Worm (Caenorhabditis elegans) whole organism, L1 larva: Measurements from ENCODE around the gene F17C11.2.

Experiments
- Y116A8C.19 ChIP-seq: sonication (generic microtip); optimal IDR thresholded peaks from 2 replicates; lab custom pipeline; 2016; ENCODE audit warnings: missing compliant biosample characterization, missing genetic modification characterization, borderline replicate concordance
- aha-1 ChIP-seq: fragments of 150-350 bp; optimal IDR thresholded peaks from 2 replicates; lab custom pipeline; 2014; ENCODE audit warnings: missing biosample characterization, missing genetic modification characterization
- aly-2 ChIP-seq: fragments of 150-350 bp; optimal IDR thresholded peaks from 2 replicates; lab custom pipeline; 2014; ENCODE audit warnings: missing biosample characterization, missing genetic modification characterization
- blmp-1 ChIP-seq: fragments of 150-350 bp; optimal IDR thresholded peaks from 2 replicates; lab custom pipeline; 2014; ENCODE audit warnings: missing biosample characterization, missing genetic modification characterization
- ceh-90 ChIP-seq: sonication (generic microtip); optimal IDR thresholded peaks from 2 replicates; lab custom pipeline; 2016; ENCODE audit warnings: missing genetic modification characterization, missing compliant biosample characterization
- dsc-1 ChIP-seq: sonication (generic microtip); optimal IDR thresholded peaks from 2 replicates; lab custom pipeline; 2016; ENCODE audit warnings: mild to moderate bottlenecking, missing genetic modification characterization, missing compliant biosample characterization
- efl-1 ChIP-seq, 4 experiments: fragments of 150-350 bp; optimal IDR thresholded peaks in 3 of 4; peaks in 1 of 4; 1 replicate in 1 of 4; 2 replicates in 3 of 4; lab custom pipeline; 2014; ENCODE audit warnings: missing biosample characterization in 2 of 4, missing genetic modification characterization in 2 of 4, missing genetic modification reagents in 2 of 4
- elt-2 ChIP-seq: sonication (generic microtip); optimal IDR thresholded peaks from 2 replicates; lab custom pipeline; 2016; ENCODE audit warnings: missing genetic modification characterization, mild to moderate bottlenecking, inconsistent platforms, missing compliant biosample characterization, missing genetic modification reagents
- ets-5 ChIP-seq: fragments of 200-800 bp; sonication (Bioruptor generic); IDR thresholded peaks from 2 replicates; pipeline ENCODE4 v1.3.6; 2022; ENCODE audit warnings: missing genetic modification characterization, missing compliant biosample characterization
- hlh-4 ChIP-seq: sonication (generic microtip); optimal IDR thresholded peaks from 2 replicates; lab custom pipeline; 2016; ENCODE audit warnings: mild to moderate bottlenecking, missing genetic modification characterization, missing compliant biosample characterization
- irx-1 ChIP-seq: sonication (generic microtip); optimal IDR thresholded peaks from 2 replicates; lab custom pipeline; 2016; ENCODE audit warnings: missing genetic modification characterization, missing compliant biosample characterization
- isw-1 ChIP-seq: fragments of 200-800 bp; sonication (Bioruptor generic); IDR thresholded peaks from 2 replicates; pipeline ENCODE4 v1.3.6; 2022; ENCODE audit warnings: missing genetic modification characterization, missing compliant biosample characterization
- lin-14 ChIP-seq: fragments of 200-800 bp; sonication (Bioruptor generic); optimal IDR thresholded peaks from 2 replicates; lab custom pipeline; 2018; ENCODE audit warnings: mild to moderate bottlenecking, missing genetic modification characterization, moderate library complexity, missing compliant biosample characterization
- lin-35 ChIP-seq, 2 experiments: fragments of 150-350 bp; optimal IDR thresholded peaks; 2 replicates each; lab custom pipeline; 2014; ENCODE audit warnings: missing biosample characterization in 2 of 2, missing genetic modification characterization in 2 of 2, missing genetic modification reagents in 2 of 2
- lsy-2 ChIP-seq, 2 experiments: fragments of 150-350 bp; optimal IDR thresholded peaks; 2 replicates each; lab custom pipeline; 2014; ENCODE audit warnings: missing biosample characterization in 2 of 2, missing genetic modification characterization in 2 of 2
- nhr-20 ChIP-seq: sonication (generic microtip); optimal IDR thresholded peaks from 2 replicates; lab custom pipeline; 2016; ENCODE audit warnings: mild to moderate bottlenecking, missing genetic modification characterization, missing compliant biosample characterization
- nhr-237 ChIP-seq: fragments of 150-350 bp; optimal IDR thresholded peaks from 2 replicates; lab custom pipeline; 2014; ENCODE audit warnings: missing biosample characterization, missing genetic modification characterization
- nhr-47 ChIP-seq: sonication (generic microtip); optimal IDR thresholded peaks from 2 replicates; lab custom pipeline; 2016; ENCODE audit warnings: mild to moderate bottlenecking, missing genetic modification characterization, moderate library complexity, missing compliant biosample characterization
- nhr-71 ChIP-seq: sonication (generic microtip); optimal IDR thresholded peaks from 2 replicates; lab custom pipeline; 2016; ENCODE audit warnings: mild to moderate bottlenecking, missing genetic modification characterization, moderate library complexity, missing compliant biosample characterization
- nhr-77 ChIP-seq: fragments of 150-350 bp; optimal IDR thresholded peaks from 2 replicates; lab custom pipeline; 2014; ENCODE audit warnings: missing biosample characterization, missing genetic modification characterization
- nhr-84 ChIP-seq: sonication (generic microtip); optimal IDR thresholded peaks from 2 replicates; lab custom pipeline; 2017; ENCODE audit warnings: missing biosample characterization, missing genetic modification characterization
- nhr-85 ChIP-seq: sonication (generic microtip); peaks from one replicate; lab custom pipeline; 2016; ENCODE audit warnings: missing genetic modification characterization, inconsistent platforms, missing compliant biosample characterization
- nhr-90 ChIP-seq: sonication (generic microtip); optimal IDR thresholded peaks from 2 replicates; lab custom pipeline; 2016; ENCODE audit warnings: mild to moderate bottlenecking, missing genetic modification characterization, missing compliant biosample characterization; ENCODE audit not compliant: poor library complexity
- pag-3 ChIP-seq: sonication (generic microtip); optimal IDR thresholded peaks from 2 replicates; lab custom pipeline; 2017; ENCODE audit warnings: missing genetic modification characterization, mild to moderate bottlenecking, missing compliant biosample characterization, antibody characterized with exemption, borderline replicate concordance; ENCODE audit not compliant: insufficient read depth
- pqm-1 ChIP-seq: sonication (generic microtip); optimal IDR thresholded peaks from 3 replicates; lab custom pipeline; 2017; ENCODE audit warnings: missing biosample characterization, missing genetic modification characterization
- skn-1 ChIP-seq: fragments of 150-350 bp; optimal IDR thresholded peaks from 2 replicates; lab custom pipeline; 2014; ENCODE audit warnings: missing biosample characterization, missing genetic modification characterization
- snpc-4 ChIP-seq: fragments of 150-350 bp; optimal IDR thresholded peaks from 2 replicates; lab custom pipeline; 2014; ENCODE audit warnings: missing biosample characterization, missing genetic modification characterization
- snu-23 ChIP-seq: sonication (generic microtip); optimal IDR thresholded peaks from 2 replicates; lab custom pipeline; 2016; ENCODE audit warnings: missing genetic modification characterization, missing compliant biosample characterization
- swsn-7 ChIP-seq: sonication (generic microtip); optimal IDR thresholded peaks from 2 replicates; lab custom pipeline; 2016; ENCODE audit warnings: missing genetic modification characterization, missing compliant biosample characterization
- tbx-2 ChIP-seq: sonication (generic microtip); optimal IDR thresholded peaks from 2 replicates; lab custom pipeline; 2016; ENCODE audit warnings: missing genetic modification characterization, missing compliant biosample characterization
- unc-130 ChIP-seq: fragments of 150-350 bp; optimal IDR thresholded peaks from 2 replicates; lab custom pipeline; 2017; ENCODE audit warnings: missing biosample characterization, missing genetic modification characterization, inconsistent platforms
- unc-86 ChIP-seq: sonication (generic microtip); optimal IDR thresholded peaks from 2 replicates; lab custom pipeline; 2016; ENCODE audit warnings: missing genetic modification characterization, missing compliant biosample characterization
- xbp-1 ChIP-seq: sonication (generic microtip); optimal IDR thresholded peaks from 2 replicates; lab custom pipeline; 2016; ENCODE audit warnings: missing genetic modification characterization, missing compliant biosample characterization
- zag-1 ChIP-seq: fragments of 150-350 bp; optimal IDR thresholded peaks from 2 replicates; lab custom pipeline; 2014; ENCODE audit warnings: missing biosample characterization, missing genetic modification characterization
- ztf-11 ChIP-seq, 2 experiments: sonication (generic microtip); optimal IDR thresholded peaks; 2 replicates each; lab custom pipeline; 2016 to 2017; ENCODE audit warnings: missing genetic modification characterization in 2 of 2, missing biosample characterization in 1 of 2, missing compliant biosample characterization in 1 of 2
- ztf-4 ChIP-seq: fragments of 150-350 bp; optimal IDR thresholded peaks from 2 replicates; lab custom pipeline; 2014; ENCODE audit warnings: missing biosample characterization, missing genetic modification characterization

Gene F17C11.2

ce11 chrV:10954832-10955231 is 6.8 kb downstream of the F17C11.2 start, which contains the start of gene F17C11.6:
Gene F17C11.6, plus strand, starts transcription at chrV:10955121.
- TF ChIP-seq nhr-47 (tag; lab: Kevin White, UChicago) (no peak), lsy-2 (tag; optimal IDR thresholded peaks at IDR 0.05; lab: Kevin White, UChicago) (no peak), nhr-84 (tag; lab: Kevin White, UChicago) (no peak)

ce11 chrV:10955681-10956476 is 7.8 kb downstream of the F17C11.2 start, which contains the start of gene F17C11.13:
Gene F17C11.13, plus strand, starts transcription at chrV:10955923.
- TF ChIP-seq efl-1 (optimal IDR thresholded peaks at IDR 0.05; lab: Kevin White, UChicago) (no peak), efl-1 (GFP tag; optimal IDR thresholded peaks at IDR 0.05 in 1 of 2; lab: Kevin White, UChicago) (peak in 1 of 2 experiments; percentile 34), nhr-77 (tag; lab: Kevin White, UChicago) (no peak), zag-1 (tag; lab: Kevin White, UChicago) (no peak), ceh-90 (tag; lab: Kevin White, UChicago) (no peak), elt-2 (tag; lab: Kevin White, UChicago) (peak; percentile 11), snu-23 (GFP tag; lab: Kevin White, UChicago) (no peak), dsc-1 (tag; lab: Kevin White, UChicago) (no peak), ztf-4 (tag; lab: Kevin White, UChicago) (no peak), hlh-4 (tag; lab: Kevin White, UChicago) (no peak), irx-1 (tag; lab: Kevin White, UChicago) (no peak), ztf-11 (tag; optimal IDR thresholded peaks at IDR 0.05; lab: Kevin White, UChicago) (no peak), blmp-1 (tag; lab: Kevin White, UChicago) (no peak), nhr-237 (no peak), xbp-1 (tag; lab: Kevin White, UChicago) (no peak)

DNA sequence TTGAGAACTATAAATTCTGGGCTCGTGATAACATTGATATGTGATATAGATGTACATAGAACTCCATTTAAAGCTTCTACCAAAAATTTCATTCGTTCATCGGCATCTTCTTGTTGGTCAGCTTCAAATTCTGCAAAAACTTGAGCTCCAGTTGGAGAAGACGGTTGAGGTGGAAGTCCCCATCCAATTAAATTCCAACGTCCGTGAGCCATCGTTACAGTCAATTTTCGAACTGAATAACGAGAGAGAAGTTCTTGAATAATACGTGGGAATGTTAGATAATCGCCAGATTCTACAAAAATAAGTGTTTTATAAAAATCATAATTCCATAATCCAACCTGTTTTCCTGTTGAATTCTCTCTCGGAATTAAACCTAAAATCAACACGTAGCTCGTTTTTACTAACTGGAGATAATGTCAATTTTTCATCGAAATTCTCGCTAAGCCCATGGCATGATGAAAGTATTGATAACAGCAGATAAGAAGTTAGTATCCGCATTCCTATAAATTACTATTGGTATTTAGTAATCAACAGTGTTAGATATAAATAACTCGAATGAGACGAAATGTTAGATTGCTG is 10.4 kb downstream of the F17C11.2 start, which contains the start of gene pigt-1:
TSS of gene pigt-1 (minus strand) at position 500 of the 579 bp plus-strand sequence.
- peak; percentile 14 for TF ChIP-seq snu-23 (GFP tag; lab: Kevin White, UChicago)
- peak in 1 of 2 experiments; percentile 22 for TF ChIP-seq lsy-2 (tag; optimal IDR thresholded peaks at IDR 0.05; lab: Kevin White, UChicago)
- TF ChIP-seq nhr-90 (tag; lab: Kevin White, UChicago), result peak; percentile 50
- no peak for TF ChIP-seq nhr-237
- TF ChIP-seq ztf-4 (tag; lab: Kevin White, UChicago), result peak; percentile 33
- TF ChIP-seq aly-2, result peak; percentile 44
- TF ChIP-seq nhr-71 (tag; lab: Kevin White, UChicago), result peak; percentile 44
- TF ChIP-seq nhr-85 (tag; lab: Kevin White, UChicago), result peak; percentile 58
- peak; percentile 15 for TF ChIP-seq elt-2 (tag; lab: Kevin White, UChicago)
- peak; percentile 35 for TF ChIP-seq nhr-47 (tag; lab: Kevin White, UChicago)
- TF ChIP-seq tbx-2 (tag; lab: Kevin White, UChicago), result peak; percentile 20
- TF ChIP-seq efl-1 (optimal IDR thresholded peaks at IDR 0.05; lab: Kevin White, UChicago), result no peak
- TF ChIP-seq efl-1 (GFP tag; optimal IDR thresholded peaks at IDR 0.05 in 1 of 2; lab: Kevin White, UChicago), result peak in 1 of 2 experiments; percentile 89
- TF ChIP-seq Y116A8C.19, result no peak
- no peak for TF ChIP-seq unc-86 (tag; lab: Kevin White, UChicago)
- no peak for TF ChIP-seq aha-1 (tag; lab: Kevin White, UChicago)
- TF ChIP-seq pag-3 (tag; lab: Kevin White, UChicago), result no peak
- TF ChIP-seq nhr-20 (tag; lab: Kevin White, UChicago), result peak; percentile 15

DNA sequence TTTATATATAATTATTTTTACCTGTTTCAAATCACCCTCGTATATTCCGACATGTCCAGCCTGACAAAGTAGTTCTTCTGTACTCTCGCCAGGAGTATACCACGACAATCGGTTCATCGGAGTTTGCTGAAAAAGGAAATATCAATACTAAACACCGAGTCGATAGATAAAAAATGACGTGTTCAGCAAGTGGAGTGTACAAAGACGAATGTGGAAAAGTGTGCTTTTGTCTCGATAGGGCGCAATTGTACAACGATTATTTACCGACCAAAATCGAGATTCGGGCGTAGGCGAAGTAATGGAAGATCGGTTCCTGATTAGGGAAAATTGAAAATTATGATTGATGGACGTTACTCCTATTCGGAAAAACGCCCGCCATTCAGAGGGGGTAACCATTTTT is 12.5 kb downstream of the F17C11.2 start, which contains the start of gene vps-36:
TSS of gene vps-36 (minus strand) at position 126 of the 400 bp plus-strand sequence.
- TF ChIP-seq blmp-1 (tag; lab: Kevin White, UChicago), result peak; percentile 40
- no peak for TF ChIP-seq skn-1
- TF ChIP-seq swsn-7, result no peak
- TF ChIP-seq elt-2 (tag; lab: Kevin White, UChicago), result peak; percentile 27
- no peak for TF ChIP-seq ets-5 (GFP tag; lab: Robert Waterston, UW)
- TF ChIP-seq aly-2, result no peak
- TF ChIP-seq lin-35 (GFP tag; optimal IDR thresholded peaks at IDR 0.05; lab: Kevin White, UChicago), result peak in 1 of 2 experiments; percentile 21
- no peak for TF ChIP-seq pqm-1 (tag; lab: Kevin White, UChicago)
- TF ChIP-seq isw-1 (GFP tag; lab: Robert Waterston, UW), result no peak
- no peak for TF ChIP-seq unc-130 (tag; lab: Kevin White, UChicago)
- TF ChIP-seq ztf-4 (tag; lab: Kevin White, UChicago), result no peak
- TF ChIP-seq snpc-4, result no peak
- peak; percentile 8 for TF ChIP-seq lin-14 (GFP tag; lab: Kevin White, UChicago)
- peak; percentile 69 for TF ChIP-seq nhr-85 (tag; lab: Kevin White, UChicago)
